Fruit fly (Drosophila melanogaster) whole organism, embryonic: Measurements from ENCODE around the gene rtv.
A peak's percentile ranks its signal among the peaks of the same experiment; 100 is the strongest.

ENCODE experiments used
- Adf1 ChIP-seq: fragments of 200-800 bp; sonication (Bioruptor generic); IDR thresholded peaks from 2 replicates; pipeline ENCODE4 v1.3.6; 2022; ENCODE audit warnings: missing biosample characterization, missing genetic modification characterization
- CG11085 ChIP-seq: fragments of 200-800 bp; sonication (Bioruptor generic); IDR thresholded peaks from 2 replicates; pipeline ENCODE4 v1.3.6; 2022; ENCODE audit warnings: missing biosample characterization, missing genetic modification characterization
- CG1233 ChIP-seq: fragments of 200-800 bp; sonication (Bioruptor generic); optimal IDR thresholded peaks from 4 replicates; lab custom pipeline; 2018; ENCODE audit warnings: missing biosample characterization, mild to moderate bottlenecking, missing genetic modification characterization
- CG12769 ChIP-seq: fragments of 200-800 bp; sonication (Bioruptor generic); optimal IDR thresholded peaks from 2 replicates; lab custom pipeline; 2019; ENCODE audit warnings: missing biosample characterization, mild to moderate bottlenecking, missing genetic modification characterization, moderate library complexity
- CG1792 ChIP-seq: fragments of 200-800 bp; sonication (Bioruptor generic); optimal IDR thresholded peaks from 2 replicates; lab custom pipeline; 2016; ENCODE audit warnings: missing biosample characterization, missing genetic modification characterization
- CG2120 ChIP-seq: fragments of 200-800 bp; sonication (Bioruptor generic); optimal IDR thresholded peaks from 3 replicates; lab custom pipeline; 2016; ENCODE audit warnings: missing biosample characterization, missing genetic modification characterization
- CG2712 ChIP-seq: fragments of 200-800 bp; optimal IDR thresholded peaks from 3 replicates; lab custom pipeline; 2019; ENCODE audit warnings: missing biosample characterization, mild to moderate bottlenecking, missing genetic modification characterization, moderate library complexity
- CG30020 ChIP-seq: fragments of 200-800 bp; optimal IDR thresholded peaks from 2 replicates; lab custom pipeline; 2019; ENCODE audit warnings: missing biosample characterization, mild to moderate bottlenecking, missing genetic modification characterization, moderate library complexity
- CG34422 ChIP-seq: fragments of 200-800 bp; sonication (Bioruptor generic); IDR thresholded peaks from 3 replicates; pipeline ENCODE4 v1.3.6; 2022; ENCODE audit warnings: missing biosample characterization, missing genetic modification characterization
- CG3995 ChIP-seq: fragments of 200-800 bp; sonication (Bioruptor generic); optimal IDR thresholded peaks from 3 replicates; lab custom pipeline; 2016; ENCODE audit warnings: missing biosample characterization, missing genetic modification characterization
- CG6813 ChIP-seq: fragments of 200-800 bp; sonication (Bioruptor generic); optimal IDR thresholded peaks from 2 replicates; lab custom pipeline; 2017; ENCODE audit warnings: missing biosample characterization, missing genetic modification characterization, mild to moderate bottlenecking, moderate library complexity, missing genetic modification reagents
- CG7786 ChIP-seq: fragments of 200-800 bp; sonication (Bioruptor generic); optimal IDR thresholded peaks from 2 replicates; lab custom pipeline; 2016; ENCODE audit warnings: missing biosample characterization, missing genetic modification characterization
- CkIIα-i1 ChIP-seq: fragments of 200-800 bp; sonication (Bioruptor generic); IDR thresholded peaks from 2 replicates; pipeline ENCODE4 v1.3.6; 2022; ENCODE audit warnings: missing biosample characterization, missing genetic modification characterization
- Doc3 ChIP-seq: fragments of 200-800 bp; sonication (Bioruptor generic); IDR thresholded peaks from 3 replicates; pipeline ENCODE4 v1.3.6; 2022; ENCODE audit warnings: missing biosample characterization, missing genetic modification characterization; ENCODE audit not compliant: partially characterized antibody
- Dp ChIP-seq: fragments of 200-800 bp; sonication (Bioruptor generic); optimal IDR thresholded peaks from 2 replicates; lab custom pipeline; 2018; ENCODE audit warnings: missing biosample characterization, mild to moderate bottlenecking, missing genetic modification characterization, moderate library complexity
- Drgx ChIP-seq: fragments of 200-800 bp; sonication (Bioruptor generic); IDR thresholded peaks from 2 replicates; pipeline ENCODE4 v1.3.6; 2022; ENCODE audit warnings: missing biosample characterization, missing genetic modification characterization
- E2f1 ChIP-seq: fragments of 200-800 bp; sonication (Bioruptor generic); IDR thresholded peaks from 2 replicates; pipeline ENCODE4 v1.3.6; 2022; ENCODE audit warnings: missing biosample characterization, missing genetic modification characterization
- Fer1 ChIP-seq: fragments of 200-800 bp; sonication (Bioruptor generic); optimal IDR thresholded peaks from 2 replicates; lab custom pipeline; 2017; ENCODE audit warnings: missing biosample characterization, mild to moderate bottlenecking, missing genetic modification characterization
- HLH54F ChIP-seq: fragments of 200-800 bp; sonication (Bioruptor generic); optimal IDR thresholded peaks from 3 replicates; lab custom pipeline; 2016; ENCODE audit warnings: missing biosample characterization, missing genetic modification characterization
- Med ChIP-seq: fragments of 200-800 bp; sonication (Bioruptor generic); peaks from one replicate; lab custom pipeline; 2016; ENCODE audit warnings: missing biosample characterization, missing genetic modification characterization, mild to moderate bottlenecking, inconsistent platforms, moderate library complexity
- Meics ChIP-seq: fragments of 200-800 bp; sonication (Bioruptor generic); optimal IDR thresholded peaks from 2 replicates; lab custom pipeline; 2017; ENCODE audit warnings: missing biosample characterization, mild to moderate bottlenecking, missing genetic modification characterization
- Nf-YA ChIP-seq: fragments of 200-800 bp; sonication (Bioruptor generic); IDR thresholded peaks from 2 replicates; pipeline ENCODE4 v1.3.6; 2022; ENCODE audit warnings: missing biosample characterization, missing genetic modification characterization
- Nf-YB ChIP-seq: fragments of 200-800 bp; sonication (Bioruptor generic); optimal IDR thresholded peaks from 3 replicates; lab custom pipeline; 2019; ENCODE audit warnings: missing biosample characterization, mild to moderate bottlenecking, missing genetic modification characterization, moderate library complexity
- Rfx ChIP-seq: fragments of 200-800 bp; sonication (Bioruptor generic); IDR thresholded peaks from 2 replicates; pipeline ENCODE4 v1.3.6; 2022; ENCODE audit warnings: missing biosample characterization, missing genetic modification characterization
- Side ChIP-seq: fragments of 200-800 bp; sonication (Bioruptor generic); optimal IDR thresholded peaks from 2 replicates; lab custom pipeline; 2016; ENCODE audit warnings: missing biosample characterization, missing genetic modification characterization
- amos ChIP-seq: fragments of 200-800 bp; sonication (Bioruptor generic); IDR thresholded peaks from 2 replicates; pipeline ENCODE4 v1.3.6; 2022; ENCODE audit warnings: missing biosample characterization, missing genetic modification characterization; ENCODE audit not compliant: partially characterized antibody
- bigmax ChIP-seq: fragments of 200-800 bp; sonication (Bioruptor generic); optimal IDR thresholded peaks from 2 replicates; lab custom pipeline; 2018; ENCODE audit warnings: missing biosample characterization, mild to moderate bottlenecking, missing genetic modification characterization
- br ChIP-seq: fragments of >200 bp; optimal IDR thresholded peaks from 2 replicates; lab custom pipeline; 2017
- cg ChIP-seq: fragments of 200-800 bp; sonication (Bioruptor generic); optimal IDR thresholded peaks from 3 replicates; lab custom pipeline; 2019; ENCODE audit warnings: missing biosample characterization, mild to moderate bottlenecking, missing genetic modification characterization, moderate library complexity
- chinmo ChIP-seq: fragments of 200-800 bp; sonication (Bioruptor generic); IDR thresholded peaks from 4 replicates; pipeline ENCODE4 v1.3.6; 2022; ENCODE audit warnings: missing biosample characterization, missing genetic modification characterization; ENCODE audit not compliant: partially characterized antibody
- chm ChIP-seq: fragments of 200-800 bp; sonication (Bioruptor generic); IDR thresholded peaks from 2 replicates; pipeline ENCODE4 v1.3.6; 2022; ENCODE audit warnings: missing biosample characterization, missing genetic modification characterization
- croc ChIP-seq: fragments of 200-800 bp; sonication (Bioruptor generic); conservative IDR thresholded peaks from 3 replicates; pipeline ENCODE4 v1.3.6; 2022; ENCODE audit warnings: missing biosample characterization, missing genetic modification characterization
- dm ChIP-seq: fragments of 200-800 bp; sonication (Bioruptor generic); optimal IDR thresholded peaks from 3 replicates; lab custom pipeline; 2016; ENCODE audit warnings: missing biosample characterization, missing genetic modification characterization
- fd96Cb ChIP-seq: fragments of 200-800 bp; sonication (Bioruptor generic); optimal IDR thresholded peaks from 2 replicates; lab custom pipeline; 2018; ENCODE audit warnings: missing biosample characterization, mild to moderate bottlenecking, missing genetic modification characterization, moderate library complexity
- ftz-f1 ChIP-seq: fragments of 200-800 bp; sonication (Bioruptor generic); optimal IDR thresholded peaks from 2 replicates; lab custom pipeline; 2016; ENCODE audit warnings: missing biosample characterization, missing genetic modification characterization
- gcm2 ChIP-seq: fragments of 200-800 bp; sonication (Bioruptor generic); optimal IDR thresholded peaks from 2 replicates; lab custom pipeline; 2016; ENCODE audit warnings: missing biosample characterization, missing genetic modification characterization
- grau ChIP-seq: fragments of 200-800 bp; optimal IDR thresholded peaks from 3 replicates; lab custom pipeline; 2019; ENCODE audit warnings: missing biosample characterization, mild to moderate bottlenecking, missing genetic modification characterization, moderate library complexity
- h ChIP-seq: fragments of >200 bp; optimal IDR thresholded peaks from 2 replicates; lab custom pipeline; 2017
- nerfin-1 ChIP-seq: fragments of 200-800 bp; sonication (Bioruptor generic); optimal IDR thresholded peaks from 3 replicates; lab custom pipeline; 2019; ENCODE audit warnings: missing biosample characterization, mild to moderate bottlenecking, missing genetic modification characterization, moderate library complexity
- nerfin-2 ChIP-seq: fragments of 200-800 bp; sonication (Bioruptor generic); IDR thresholded peaks from 2 replicates; pipeline ENCODE4 v1.3.6; 2022; ENCODE audit warnings: missing biosample characterization, missing genetic modification characterization; ENCODE audit not compliant: partially characterized antibody
- org-1 ChIP-seq: fragments of 200-800 bp; sonication (Bioruptor generic); optimal IDR thresholded peaks from 2 replicates; lab custom pipeline; 2017; ENCODE audit warnings: missing biosample characterization, missing genetic modification characterization
- row ChIP-seq: fragments of 200-800 bp; sonication (Bioruptor generic); IDR thresholded peaks from 3 replicates; pipeline ENCODE4 v1.3.6; 2022; ENCODE audit warnings: missing biosample characterization, missing genetic modification characterization
- scrt ChIP-seq: fragments of 200-800 bp; sonication (Bioruptor generic); optimal IDR thresholded peaks from 2 replicates; lab custom pipeline; 2018; ENCODE audit warnings: missing biosample characterization, mild to moderate bottlenecking, missing genetic modification characterization, moderate library complexity
- sens ChIP-seq: fragments of 200-800 bp; sonication (Bioruptor generic); peaks from one replicate; lab custom pipeline; 2016; ENCODE audit warnings: missing biosample characterization, missing genetic modification characterization
- sqz ChIP-seq: fragments of 200-800 bp; sonication (Bioruptor generic); optimal IDR thresholded peaks from 3 replicates; lab custom pipeline; 2018; ENCODE audit warnings: missing biosample characterization, mild to moderate bottlenecking, missing genetic modification characterization

The rtv gene

DNA sequence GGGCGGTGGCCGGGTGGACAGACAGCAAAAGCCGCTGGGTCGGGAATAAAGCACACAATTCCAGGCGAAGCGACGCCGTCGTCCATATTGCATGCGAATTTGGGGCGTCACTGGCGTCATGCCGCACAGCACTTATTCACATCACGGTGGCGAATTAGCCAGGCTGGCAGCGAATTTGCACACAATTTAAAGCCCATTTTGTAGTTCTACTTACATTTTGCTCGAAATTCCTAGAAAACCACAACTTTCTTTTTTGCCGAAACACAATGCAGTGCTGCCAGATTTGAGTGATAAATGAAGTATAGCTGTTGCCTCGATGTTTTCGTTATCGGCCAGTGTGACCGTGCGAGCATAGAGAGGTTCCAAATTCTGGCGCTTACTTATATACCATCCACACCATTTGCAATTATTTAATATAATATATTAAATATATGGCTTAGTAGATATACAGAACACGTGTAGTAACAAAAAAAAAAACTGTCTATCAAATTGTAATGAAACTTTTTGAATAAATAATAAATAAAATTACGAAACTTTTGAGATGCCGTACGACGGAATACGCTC is 5.4 kb downstream of the rtv start, which contains the start of gene Ran (continued):
- TF ChIP-seq Med (GFP tag; lab: Kevin White, UChicago) (peak; percentile 59), CG11085 (no peak), CG3995 (GFP tag; lab: Kevin White, UChicago) (no peak), Side (GFP tag; lab: Kevin White, UChicago) (no peak), CG30020 (tag; lab: Kevin White, UChicago) (peak; percentile 95), CG1233 (GFP tag; lab: Kevin White, UChicago) (no peak), croc (GFP tag; lab: Robert Waterston, UW) (no peak), gcm2 (no peak), chm (GFP tag; lab: Robert Waterston, UW) (no peak), CG2712 (tag; lab: Kevin White, UChicago) (peak; percentile 31), Fer1 (GFP tag; lab: Kevin White, UChicago) (no peak), CkIIα-i1 (GFP tag; lab: Robert Waterston, UW) (no peak), CG2120 (GFP tag; lab: Kevin White, UChicago) (peak; percentile 1), cg (GFP tag; lab: Kevin White, UChicago) (no peak), CG6813 (GFP tag; lab: Kevin White, UChicago) (no peak), amos (GFP tag; lab: Robert Waterston, UW) (peak; percentile 52), HLH54F (GFP tag; lab: Kevin White, UChicago) (no peak), nerfin-2 (GFP tag; lab: Robert Waterston, UW) (peak; percentile 34; the same call in 1 of the 2 replicates), CG1792 (GFP tag; lab: Kevin White, UChicago) (no peak)

DNA sequence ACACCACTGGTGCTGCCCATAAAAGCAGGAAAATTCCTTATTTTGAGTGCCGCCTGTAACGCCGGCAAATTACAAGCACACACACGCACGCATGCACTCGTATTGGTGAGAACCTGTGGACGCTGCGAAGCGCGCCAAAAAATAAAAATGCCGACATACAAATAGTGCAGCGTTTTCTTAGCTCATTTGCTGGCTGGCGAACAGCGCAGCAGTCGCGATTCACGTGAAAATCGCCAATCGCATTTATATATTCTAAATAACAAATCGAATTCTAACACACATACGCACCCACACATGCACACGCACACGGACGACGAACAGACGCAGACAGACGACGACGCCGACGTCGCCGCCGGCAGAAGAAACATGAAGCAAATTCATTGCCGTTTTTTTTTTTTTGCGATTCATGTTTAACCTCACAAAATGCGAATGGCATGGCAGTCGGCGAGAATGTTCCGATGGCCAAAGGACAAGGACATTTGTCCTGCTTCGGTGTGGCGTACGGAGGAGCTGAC is 6.2 kb downstream of the rtv start:
- no peak for TF ChIP-seq h (lab: Kevin White, UChicago)
- no peak for TF ChIP-seq CG12769 (tag; lab: Kevin White, UChicago)
- no peak for TF ChIP-seq Meics (GFP tag; lab: Kevin White, UChicago)
- no peak for TF ChIP-seq Nf-YB
- TF ChIP-seq Rfx (GFP tag; lab: Robert Waterston, UW), result 0 out of 2 replicates have a peak, but pooled peaks have one; percentile 22
- peak; percentile 7 for TF ChIP-seq Dp
- peak; percentile 83 for TF ChIP-seq grau
- no peak for TF ChIP-seq org-1 (GFP tag; lab: Kevin White, UChicago)
- TF ChIP-seq sens (GFP tag; lab: Kevin White, UChicago), result peak; percentile 32
- peak; percentile 93 for TF ChIP-seq Adf1
- TF ChIP-seq dm (GFP tag; lab: Kevin White, UChicago), result peak; percentile 68
- TF ChIP-seq sqz, result peak; percentile 68
- TF ChIP-seq CG7786 (GFP tag; lab: Kevin White, UChicago), result no peak
- no peak for TF ChIP-seq br (lab: Kevin White, UChicago)
- peak; percentile 18; the same call in 1 of the 3 replicates for TF ChIP-seq row (GFP tag; lab: Robert Waterston, UW)
- no peak for TF ChIP-seq Doc3 (GFP tag; lab: Robert Waterston, UW)
- TF ChIP-seq cg (GFP tag; lab: Kevin White, UChicago), result peak; percentile 83
- no peak for TF ChIP-seq Nf-YA (GFP tag; lab: Robert Waterston, UW)
- TF ChIP-seq nerfin-1 (tag; lab: Kevin White, UChicago), result peak; percentile 64
- no peak for TF ChIP-seq fd96Cb (tag; lab: Kevin White, UChicago)
- TF ChIP-seq E2f1 (GFP tag; lab: Robert Waterston, UW), result 0 out of 2 replicates have a peak, but pooled peaks have one; percentile 15
- TF ChIP-seq Drgx, result 0 out of 2 replicates have a peak, but pooled peaks have one; percentile 24
- peak; percentile 92 for TF ChIP-seq bigmax (GFP tag; lab: Kevin White, UChicago)
- peak; percentile 7 for TF ChIP-seq ftz-f1 (GFP tag; lab: Kevin White, UChicago)
- 0 out of 4 replicates have a peak, but pooled peaks have one; percentile 27 for TF ChIP-seq chinmo
- TF ChIP-seq CG34422 (GFP tag; lab: Robert Waterston, UW), result peak; percentile 63; the same call in 1 of the 3 replicates
- peak; percentile 12 for TF ChIP-seq scrt
